Worm (Caenorhabditis elegans): ENCODE results near the gene skpo-3.
A peak's percentile ranks its signal among the peaks of the same experiment; 100 is the strongest.

Gene skpo-3

DNA sequence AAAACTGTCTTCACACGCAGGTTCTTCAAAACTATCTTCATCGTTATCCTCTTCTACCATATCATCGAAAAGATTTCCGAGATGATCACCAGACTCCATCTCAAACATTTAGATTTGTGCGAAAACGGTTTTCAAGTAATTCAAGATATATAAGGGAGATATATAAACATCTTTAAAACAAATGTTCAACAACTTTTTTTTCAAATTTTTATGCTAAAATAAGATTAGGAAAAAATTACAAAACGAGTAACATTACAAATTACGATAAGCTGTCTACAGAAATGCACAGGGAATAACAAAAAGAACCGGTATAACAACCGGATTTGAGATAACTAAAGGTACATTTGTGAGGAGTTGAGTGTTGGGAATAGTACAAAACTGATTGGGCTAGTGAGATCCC lies 50.2 kb downstream of the skpo-3 start, which contains the start of gene C30G12.6:
C30G12.6 (minus strand) TSS at position 101 of the 400 bp plus-strand sequence.
- TF ChIP-seq snpc-3.4 (tag; optimal IDR thresholded peaks at IDR 0.05) (peak; percentile 33), chd-7 (tag; optimal IDR thresholded peaks at IDR 0.05) (no peak)

DNA sequence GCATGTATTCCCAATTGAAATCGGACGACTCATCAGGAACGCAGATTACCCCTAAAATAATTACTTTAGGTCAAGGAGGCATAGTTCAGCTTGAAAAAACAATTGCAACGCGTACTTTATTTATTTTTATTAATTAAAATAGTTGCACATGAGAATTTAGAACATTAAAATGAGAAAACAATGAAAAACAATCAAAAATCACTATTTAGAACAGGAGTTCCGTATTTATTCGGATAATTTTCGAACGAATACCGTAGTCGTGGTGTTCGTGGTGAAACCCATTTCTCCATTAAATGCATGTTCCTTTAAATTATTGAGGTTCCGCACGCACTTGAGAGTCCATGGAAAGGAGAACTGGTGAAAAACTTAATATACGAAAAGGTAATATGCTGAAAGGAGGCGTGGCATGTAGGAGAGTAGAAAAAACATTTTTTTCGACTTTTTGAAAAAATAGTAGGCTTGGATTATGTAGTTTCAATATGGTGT lies 52.6 kb downstream of the skpo-3 start, which contains the start of gene puf-8:
puf-8 (minus strand) TSS at position 51 of the 486 bp plus-strand sequence.
- TF ChIP-seq dox-1 (GFP tag; IDR thresholded peaks at IDR 0.05) (no peak), zfh-2 (GFP tag; conservative IDR thresholded peaks at IDR 0.05) (no peak), Y67H2A.10 (GFP tag; conservative IDR thresholded peaks at IDR 0.05) (no peak), attf-5 (GFP tag; optimal IDR thresholded peaks at IDR 0.05) (no peak), ccch-3 (GFP tag; optimal IDR thresholded peaks at IDR 0.05) (no peak), ztf-26 (tag; optimal IDR thresholded peaks at IDR 0.05) (no peak), K12H6.12 (tag; optimal IDR thresholded peaks at IDR 0.05) (no peak), attf-3 (GFP tag; conservative IDR thresholded peaks at IDR 0.05) (no peak), lin-40 (tag; optimal IDR thresholded peaks at IDR 0.05) (no peak), sea-2 (GFP tag; IDR thresholded peaks at IDR 0.05) (no peak), Y53F4B.3 (GFP tag; IDR thresholded peaks at IDR 0.05) (no peak), gei-17 (GFP tag; optimal IDR thresholded peaks at IDR 0.05) (no peak), egl-18 (GFP tag; IDR thresholded peaks at IDR 0.05) (no peak), xnd-1 (tag; optimal IDR thresholded peaks at IDR 0.05) (peak; percentile 29), hrde-1 (tag; optimal IDR thresholded peaks at IDR 0.05; ENCODE audit: borderline replicate concordance) (no peak), madf-6 (GFP tag; IDR thresholded peaks at IDR 0.05) (peak; percentile 37), nhr-80 (tag; optimal IDR thresholded peaks at IDR 0.05) (no peak), dpff-1 (tag; optimal IDR thresholded peaks at IDR 0.05) (no peak), aptf-3 (GFP tag; IDR thresholded peaks at IDR 0.05) (no peak), ztf-6 (GFP tag; IDR thresholded peaks at IDR 0.05) (no peak), Y79H2A.3 (GFP tag; conservative IDR thresholded peaks at IDR 0.05) (no peak), him-1 (tag; optimal IDR thresholded peaks at IDR 0.05) (no peak), pha-4 (tag; optimal IDR thresholded peaks at IDR 0.05) (no peak), mel-28 (tag; optimal IDR thresholded peaks at IDR 0.05; ENCODE audit: borderline replicate concordance) (no peak), snpc-3.4 (tag; optimal IDR thresholded peaks at IDR 0.05) (no peak), nhr-120 (GFP tag; IDR thresholded peaks at IDR 0.05) (no peak), bed-1 (GFP tag; IDR thresholded peaks at IDR 0.05) (no peak), attf-6 (GFP tag; IDR thresholded peaks at IDR 0.05) (no peak), nhr-90 (tag; optimal IDR thresholded peaks at IDR 0.05) (no peak), lsl-1 (GFP tag; optimal IDR thresholded peaks at IDR 0.05) (peak; percentile 77), unc-62 (GFP tag; optimal IDR thresholded peaks at IDR 0.05) (no peak), snpc-1.3 (tag; optimal IDR thresholded peaks at IDR 0.05; ENCODE audit: insufficient read depth) (no peak), rpc-1 (optimal IDR thresholded peaks at IDR 0.05) (no peak), rpc-1 (tag; optimal IDR thresholded peaks at IDR 0.05) (no peak), F33H1.4 (GFP tag; IDR thresholded peaks at IDR 0.05) (peak; percentile 71), F10E7.11 (tag; optimal IDR thresholded peaks at IDR 0.05) (no peak), ztf-25 (GFP tag; IDR thresholded peaks at IDR 0.05) (no peak), ceh-79 (tag; optimal IDR thresholded peaks at IDR 0.05) (no peak), ceh-58 (GFP tag; IDR thresholded peaks at IDR 0.05) (no peak), F23B12.7 (tag; optimal IDR thresholded peaks at IDR 0.05; ENCODE audit: insufficient read depth) (no peak), atf-7 (tag; optimal IDR thresholded peaks at IDR 0.05) (no peak), ets-4 (GFP tag; optimal IDR thresholded peaks at IDR 0.05) (no peak), cebp-2 (GFP tag; IDR thresholded peaks at IDR 0.05) (no peak), tbx-9 (tag; optimal IDR thresholded peaks at IDR 0.05; ENCODE audit: borderline replicate concordance) (no peak), ztf-18 (tag; optimal IDR thresholded peaks at IDR 0.05) (peak; percentile 37), ceh-100 (GFP tag; IDR thresholded peaks at IDR 0.05) (no peak), efl-1 (GFP tag; optimal IDR thresholded peaks at IDR 0.05) (peak; percentile 21)

Data from whole organism, young adult.